Fruit fly (Drosophila melanogaster): ENCODE results near the gene SmB.

The SmB gene

DNA sequence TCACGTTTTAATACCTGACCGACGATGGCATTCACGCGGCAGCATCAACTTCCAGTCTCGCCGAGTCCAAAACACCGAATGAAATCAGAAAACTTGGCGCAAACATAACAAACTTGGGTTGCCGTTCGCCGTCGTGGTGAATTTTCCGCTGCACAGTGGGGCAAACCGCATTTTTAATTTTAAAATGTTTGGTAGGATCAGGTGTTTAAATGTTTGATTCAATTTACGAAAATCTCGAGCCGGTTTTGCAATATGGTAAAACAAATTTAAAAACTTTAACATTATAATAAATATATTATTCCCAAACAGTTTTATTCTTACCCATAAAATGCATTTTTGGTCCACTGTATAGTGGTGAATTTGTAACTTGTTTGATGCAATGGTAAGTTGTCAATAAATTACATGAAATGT is 47.8 kb upstream of the SmB start, which contains the start of gene RluA-1 (continued):
- TF ChIP-seq PHDP (tag; optimal IDR thresholded peaks at IDR 0.05) (peak; percentile 100), tgo (GFP tag; IDR thresholded peaks at IDR 0.05) (peak; percentile 100), z (GFP tag; IDR thresholded peaks at IDR 0.05) (peak; percentile 86), eve (GFP tag; optimal IDR thresholded peaks at IDR 0.05) (peak in 1 of 2 experiments; percentile 96), CTCF (GFP tag; optimal IDR thresholded peaks at IDR 0.05) (peak; percentile 79), chn (GFP tag; optimal IDR thresholded peaks at IDR 0.05) (peak; percentile 98), otp (GFP tag; IDR thresholded peaks at IDR 0.05) (peak; percentile 99), Poxn (GFP tag; IDR thresholded peaks at IDR 0.05) (peak; percentile 92), CG9727 (GFP tag; optimal IDR thresholded peaks at IDR 0.05) (peak; percentile 99), her (GFP tag; optimal IDR thresholded peaks at IDR 0.05) (peak; percentile 83), bcd (GFP tag; optimal IDR thresholded peaks at IDR 0.05) (peak; percentile 99), lmd (GFP tag; IDR thresholded peaks at IDR 0.05) (peak; percentile 99), Myb (GFP tag; optimal IDR thresholded peaks at IDR 0.05) (peak; percentile 70), sima (GFP tag; optimal IDR thresholded peaks at IDR 0.05) (peak; percentile 52), Bteb2 (GFP tag; optimal IDR thresholded peaks at IDR 0.05) (peak; percentile 96), CG6175 (GFP tag; IDR thresholded peaks at IDR 0.05) (peak; percentile 98), CG1233 (GFP tag; optimal IDR thresholded peaks at IDR 0.05) (peak; percentile 99), CG6654 (GFP tag; optimal IDR thresholded peaks at IDR 0.05) (peak; percentile 94), fd3F (GFP tag; optimal IDR thresholded peaks at IDR 0.05) (peak; percentile 99), az2 (GFP tag; optimal IDR thresholded peaks at IDR 0.05) (peak; percentile 100), CG13296 (GFP tag; optimal IDR thresholded peaks at IDR 0.05) (peak; percentile 99), CG3281 (GFP tag; optimal IDR thresholded peaks at IDR 0.05) (peak; percentile 99), CG15073 (GFP tag; optimal IDR thresholded peaks at IDR 0.05) (peak; percentile 91), CG11696 (GFP tag; IDR thresholded peaks at IDR 0.05) (peak; percentile 98), CG7357 (GFP tag; IDR thresholded peaks at IDR 0.05) (peak; percentile 97), CG7963 (GFP tag; IDR thresholded peaks at IDR 0.05; ENCODE audit: partially characterized antibody) (0 out of 3 replicates have a peak, but pooled peaks have one; percentile 48), vnd (GFP tag; IDR thresholded peaks at IDR 0.05; ENCODE audit: partially characterized antibody) (no peak; the same call in 1 of the 3 replicates), pnt (GFP tag; optimal IDR thresholded peaks at IDR 0.05) (peak; percentile 91), CG8281 (tag; optimal IDR thresholded peaks at IDR 0.05) (peak; percentile 97), Tbp (GFP tag; optimal IDR thresholded peaks at IDR 0.05) (no peak), lilli (GFP tag; optimal IDR thresholded peaks at IDR 0.05) (peak; percentile 98), Spps (tag; optimal IDR thresholded peaks at IDR 0.05) (peak; percentile 100), CG9876 (GFP tag; optimal IDR thresholded peaks at IDR 0.05) (peak; percentile 72), CG10366 (GFP tag; IDR thresholded peaks at IDR 0.05) (peak; percentile 99), CG9932 (GFP tag; IDR thresholded peaks at IDR 0.05) (peak; percentile 90), en (GFP tag; optimal IDR thresholded peaks at IDR 0.05) (peak; percentile 89), CG34224 (GFP tag; IDR thresholded peaks at IDR 0.05; ENCODE audit: partially characterized antibody) (peak; percentile 67; the same call in 2 of the 3 replicates), CG14050 (GFP tag; IDR thresholded peaks at IDR 0.05) (peak; percentile 99), CG4617 (GFP tag; optimal IDR thresholded peaks at IDR 0.05; ENCODE audit: borderline replicate concordance) (peak; percentile 99), Hr78 (GFP tag; optimal IDR thresholded peaks at IDR 0.05) (peak in 1 of 2 experiments; percentile 96), CG8765 (GFP tag; IDR thresholded peaks at IDR 0.05) (peak; percentile 98), HLHmδ (GFP tag; optimal IDR thresholded peaks at IDR 0.05) (peak; percentile 12), CG12071 (GFP tag; optimal IDR thresholded peaks at IDR 0.05) (peak; percentile 99), emc (GFP tag; optimal IDR thresholded peaks at IDR 0.05) (peak; percentile 79), repo (GFP tag; optimal IDR thresholded peaks at IDR 0.05) (peak; percentile 75), pho (GFP tag; optimal IDR thresholded peaks at IDR 0.05) (peak; percentile 92), slp2 (GFP tag; optimal IDR thresholded peaks at IDR 0.05) (peak; percentile 68), Ets65A (GFP tag) (peak; percentile 98), CG43689 (GFP tag; IDR thresholded peaks at IDR 0.05) (peak; percentile 97), bab2 (GFP tag; optimal IDR thresholded peaks at IDR 0.05) (peak; percentile 96), CG3163 (GFP tag; optimal IDR thresholded peaks at IDR 0.05) (peak; percentile 76), CkIIα-i1 (GFP tag; IDR thresholded peaks at IDR 0.05) (no peak)
